Worm (Caenorhabditis elegans): ENCODE measurements around the gene Y105C5B.1413.

Y105C5B.1413 gene

DNA sequence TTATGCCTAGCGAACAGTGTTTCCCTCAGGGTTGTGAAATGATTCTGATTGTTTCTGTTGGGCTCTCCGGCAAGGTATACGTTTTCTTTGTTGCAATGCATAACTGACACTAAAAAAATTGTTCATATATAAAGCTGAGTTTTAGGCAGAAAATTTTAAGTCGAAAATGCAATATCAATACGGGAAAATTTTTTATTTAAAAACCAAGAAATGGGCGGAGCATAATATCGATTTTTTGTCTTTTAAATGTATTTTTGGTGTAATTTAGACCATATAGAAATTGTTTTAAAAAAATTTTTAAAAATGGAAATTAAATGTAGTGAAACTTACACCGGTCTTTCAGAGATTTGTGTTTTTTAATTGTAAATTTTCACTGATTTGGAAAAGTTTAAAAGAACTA is at the start of gene Y105C5B.1413:
Gene Y105C5B.1413 (minus strand): TSS at position 101 of the 400 bp plus-strand sequence.
- TF ChIP-seq dao-5 (tag; optimal IDR thresholded peaks at IDR 0.05), result no peak
- TF ChIP-seq him-1 (tag; optimal IDR thresholded peaks at IDR 0.05), result no peak
- no peak for TF ChIP-seq W03F9.2 (tag; optimal IDR thresholded peaks at IDR 0.05)

DNA sequence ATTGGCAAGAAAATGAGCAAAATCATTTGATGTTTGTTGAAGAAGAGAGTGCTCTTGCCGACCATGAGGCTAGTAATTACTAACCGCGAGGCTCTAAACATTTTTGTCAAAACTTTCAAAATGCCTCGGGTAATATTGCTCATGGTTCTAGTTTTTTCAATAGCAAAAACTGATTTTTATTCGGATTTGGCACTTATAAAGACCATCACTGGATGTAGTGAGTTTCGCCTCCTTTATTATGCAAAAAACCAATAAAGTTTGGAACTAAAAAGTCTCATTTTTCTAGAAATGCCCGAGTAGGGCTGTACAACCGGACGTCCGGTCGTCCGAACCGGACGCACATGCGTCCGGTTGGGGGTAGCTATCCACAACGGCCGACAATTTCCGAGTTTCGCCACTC is 48.6 kb upstream of the Y105C5B.1413 start, which contains the start of the genes hpa-1 and irld-39:
Gene hpa-1 (minus strand): TSS at position 101 of the 400 bp plus-strand sequence.
Gene irld-39 (plus strand): TSS at position 121 of the 400 bp plus-strand sequence.
- no peak for TF ChIP-seq dao-5 (tag; optimal IDR thresholded peaks at IDR 0.05)

DNA sequence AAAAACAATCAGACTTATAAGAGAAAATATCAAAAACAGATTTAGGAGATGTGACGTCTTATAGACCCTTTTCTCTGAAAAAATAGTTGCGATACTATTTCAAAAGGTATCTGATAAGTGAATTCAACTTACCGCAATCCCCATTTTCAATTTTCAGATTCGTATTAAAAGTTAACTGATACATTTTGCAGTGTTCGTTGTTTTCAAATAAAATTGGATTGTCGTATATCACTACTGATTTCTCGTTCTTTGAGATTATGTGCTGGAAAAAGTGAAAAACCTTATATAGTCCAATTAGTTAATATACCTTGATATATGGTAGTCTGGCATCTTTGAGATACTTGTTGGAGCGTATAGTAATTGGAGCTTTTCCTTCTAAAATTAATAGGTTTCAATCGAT is 46.0 kb upstream of the Y105C5B.1413 start:
- TF ChIP-seq W03F9.2 (tag; optimal IDR thresholded peaks at IDR 0.05), result no peak
- no peak for TF ChIP-seq him-1 (tag; optimal IDR thresholded peaks at IDR 0.05)
- no peak for TF ChIP-seq dao-5 (tag; optimal IDR thresholded peaks at IDR 0.05)

DNA sequence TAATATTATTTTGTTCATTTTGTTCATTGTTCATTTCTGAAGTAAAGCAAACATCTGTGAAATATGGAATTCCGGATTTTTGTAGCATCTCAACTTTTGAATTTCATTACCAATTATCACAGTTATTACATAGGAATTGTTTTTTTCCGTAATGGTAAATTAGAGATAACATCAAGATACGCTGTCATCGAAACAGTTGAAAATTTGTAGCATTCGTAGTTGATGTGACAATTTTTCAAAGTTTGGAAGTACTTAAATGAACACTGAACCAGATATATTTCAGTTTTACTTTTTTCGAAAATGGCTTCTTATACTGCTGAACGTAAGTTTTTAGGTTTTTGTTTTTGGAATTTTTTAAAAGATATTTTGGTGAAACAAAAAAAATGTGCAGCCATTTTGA is 41.3 kb upstream of the Y105C5B.1413 start, which contains the start of gene H25K10.4:
Gene H25K10.4 (plus strand): TSS at position 301 of the 400 bp plus-strand sequence.
- no peak for TF ChIP-seq W03F9.2 (tag; optimal IDR thresholded peaks at IDR 0.05)
- no peak for TF ChIP-seq him-1 (tag; optimal IDR thresholded peaks at IDR 0.05)

DNA sequence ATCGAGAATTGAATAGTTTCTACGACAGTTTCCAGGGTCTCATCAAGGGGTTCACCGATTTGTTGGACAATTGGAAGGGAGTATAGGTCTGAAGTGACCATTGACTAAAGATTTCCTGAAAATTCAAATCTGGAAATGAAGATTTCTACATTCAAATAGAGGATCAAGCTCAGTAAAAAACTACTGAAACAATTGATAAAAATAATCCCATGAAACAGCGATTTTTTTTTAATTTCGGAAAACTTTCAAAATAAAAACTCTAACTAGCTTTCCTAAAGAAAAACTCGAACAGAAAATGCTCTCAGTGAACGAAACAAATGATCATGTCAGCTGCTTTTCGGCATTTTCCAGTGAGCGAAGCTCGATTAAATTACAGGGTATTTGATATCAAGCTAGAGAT is 37.1 kb upstream of the Y105C5B.1413 start, which contains the start of gene srv-11:
Gene srv-11 (minus strand): TSS at position 101 of the 400 bp plus-strand sequence.
- TF ChIP-seq dao-5 (tag; optimal IDR thresholded peaks at IDR 0.05) (no peak), W03F9.2 (tag; optimal IDR thresholded peaks at IDR 0.05) (no peak), him-1 (tag; optimal IDR thresholded peaks at IDR 0.05) (no peak)

DNA sequence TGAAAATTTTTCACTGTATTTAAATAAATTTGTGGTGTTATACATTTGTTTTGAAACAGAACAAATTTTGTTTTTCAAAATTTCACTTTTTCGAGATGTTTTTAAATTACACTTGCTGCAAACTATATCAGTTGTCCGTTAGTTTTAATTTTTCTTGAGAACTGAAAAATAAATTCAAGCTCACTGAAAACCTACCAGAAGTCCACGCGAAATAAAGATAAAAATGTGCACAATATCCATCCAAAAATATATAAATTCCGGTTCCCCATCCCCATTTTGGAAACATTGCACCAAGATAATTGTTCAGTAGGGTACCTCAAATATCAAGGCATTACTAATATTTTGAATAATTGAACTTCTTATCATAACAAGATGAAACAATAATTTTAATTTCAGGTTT is 36.3 kb upstream of the Y105C5B.1413 start:
- TF ChIP-seq him-1 (tag; optimal IDR thresholded peaks at IDR 0.05), result no peak
- no peak for TF ChIP-seq W03F9.2 (tag; optimal IDR thresholded peaks at IDR 0.05)
- TF ChIP-seq dao-5 (tag; optimal IDR thresholded peaks at IDR 0.05), result no peak

DNA sequence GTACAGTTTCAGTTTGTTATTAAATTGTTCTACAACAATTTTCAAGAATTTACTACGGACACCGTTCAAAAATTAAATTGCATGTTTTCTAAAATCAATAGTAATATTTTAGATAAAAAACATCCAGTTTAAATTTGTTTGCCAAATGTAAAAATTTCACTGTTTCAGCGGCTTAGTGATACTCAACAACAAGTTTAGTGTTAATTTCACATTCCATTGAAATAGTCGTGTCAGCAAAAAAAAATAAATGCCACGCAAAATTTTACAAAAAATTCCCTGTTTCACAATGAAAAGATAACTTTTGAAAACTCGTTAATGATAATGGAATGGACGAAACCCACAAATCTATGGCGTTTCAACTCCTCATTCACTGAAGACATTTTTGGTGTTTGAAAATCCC is 31.7 kb upstream of the Y105C5B.1413 start:
- TF ChIP-seq W03F9.2 (tag; optimal IDR thresholded peaks at IDR 0.05) (no peak), him-1 (tag; optimal IDR thresholded peaks at IDR 0.05) (no peak), dao-5 (tag; optimal IDR thresholded peaks at IDR 0.05) (no peak)

DNA sequence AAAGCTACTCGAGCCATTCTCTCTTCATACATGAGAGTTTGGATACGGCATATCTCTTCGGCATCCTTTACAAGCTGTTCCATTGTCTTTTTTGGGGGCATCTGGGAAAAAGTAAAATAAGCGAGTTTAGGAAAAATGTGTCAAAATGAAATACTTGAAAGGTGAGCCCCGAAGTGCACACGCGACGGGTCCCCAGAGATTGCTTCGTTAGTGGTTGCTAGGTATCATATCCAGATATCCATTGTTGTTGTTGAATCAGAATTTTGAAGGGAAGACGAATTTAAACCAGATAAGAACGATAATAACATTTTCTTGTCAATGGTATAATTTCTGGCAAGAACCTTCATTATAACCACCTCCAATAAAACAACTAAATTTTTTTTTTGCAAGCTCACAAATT is 26.5 kb upstream of the Y105C5B.1413 start, which contains the start of gene H25K10.2:
Gene H25K10.2 (minus strand): TSS at position 101 of the 400 bp plus-strand sequence.
- no peak for TF ChIP-seq dao-5 (tag; optimal IDR thresholded peaks at IDR 0.05)
- TF ChIP-seq him-1 (tag; optimal IDR thresholded peaks at IDR 0.05), result no peak
- no peak for TF ChIP-seq W03F9.2 (tag; optimal IDR thresholded peaks at IDR 0.05)

DNA sequence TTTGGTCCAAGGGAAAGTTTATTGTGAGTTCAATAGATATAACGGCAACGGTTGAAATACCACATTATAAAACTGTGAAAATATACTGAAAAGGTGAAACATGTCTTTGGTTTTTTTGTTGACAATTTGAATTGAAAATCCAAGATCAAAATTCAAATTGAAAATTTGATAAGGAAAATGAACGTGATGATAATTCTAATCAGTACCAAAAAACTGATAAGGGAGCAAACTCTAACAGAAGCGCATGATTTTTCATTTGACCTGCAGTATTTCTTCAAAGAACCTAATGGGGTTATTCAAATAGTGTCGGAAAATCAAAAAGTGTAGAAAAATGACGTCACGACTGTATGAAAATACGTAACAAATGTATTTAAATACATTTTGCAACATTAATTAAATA is 19.0 kb upstream of the Y105C5B.1413 start:
- no peak for TF ChIP-seq dao-5 (tag; optimal IDR thresholded peaks at IDR 0.05)
- TF ChIP-seq W03F9.2 (tag; optimal IDR thresholded peaks at IDR 0.05), result no peak

DNA sequence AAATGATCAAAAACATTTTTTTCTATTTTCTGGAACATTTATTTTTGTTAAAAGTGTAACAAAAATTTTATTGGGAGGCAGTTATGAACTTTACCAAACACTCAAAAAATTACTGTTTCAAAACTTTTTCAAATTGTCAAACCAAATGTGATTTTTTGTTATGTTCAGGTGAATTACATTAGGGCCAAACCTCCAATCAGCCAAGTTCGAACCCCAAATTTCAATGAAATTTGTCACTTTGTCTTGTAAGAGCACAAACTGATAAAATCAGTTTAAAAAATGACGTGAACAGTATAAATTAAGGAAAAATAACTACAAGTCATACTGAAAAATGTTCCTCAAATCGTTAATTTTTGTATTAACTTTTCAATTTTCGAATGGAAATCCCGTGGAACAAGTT is 17.7 kb upstream of the Y105C5B.1413 start, which contains the start of gene H25K10.1:
Gene H25K10.1 (plus strand): TSS at position 301 of the 400 bp plus-strand sequence.
- TF ChIP-seq him-1 (tag; optimal IDR thresholded peaks at IDR 0.05) (no peak), dao-5 (tag; optimal IDR thresholded peaks at IDR 0.05) (no peak), W03F9.2 (tag; optimal IDR thresholded peaks at IDR 0.05) (no peak)

DNA sequence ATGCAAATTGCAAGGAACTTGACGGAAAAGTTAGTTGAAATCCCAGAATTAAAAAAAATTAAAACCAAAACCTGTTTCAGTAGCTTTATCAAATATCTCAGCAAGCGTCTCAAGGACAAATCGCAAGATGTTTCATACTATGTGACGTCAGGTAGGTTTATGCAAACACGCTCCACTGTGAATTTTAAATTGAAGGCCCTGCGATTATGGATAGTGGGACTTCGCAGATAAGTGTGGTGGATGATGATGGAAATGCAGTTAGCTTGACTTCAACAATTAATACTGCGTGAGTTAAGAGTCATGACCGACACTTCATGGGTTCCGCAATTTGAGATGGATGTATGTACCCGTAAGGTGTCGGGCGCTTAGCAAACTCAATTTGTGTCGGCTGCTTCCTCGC is 15.4 kb upstream of the Y105C5B.1413 start:
- TF ChIP-seq W03F9.2 (tag; optimal IDR thresholded peaks at IDR 0.05), result no peak
- TF ChIP-seq dao-5 (tag; optimal IDR thresholded peaks at IDR 0.05), result no peak
- no peak for TF ChIP-seq him-1 (tag; optimal IDR thresholded peaks at IDR 0.05)

DNA sequence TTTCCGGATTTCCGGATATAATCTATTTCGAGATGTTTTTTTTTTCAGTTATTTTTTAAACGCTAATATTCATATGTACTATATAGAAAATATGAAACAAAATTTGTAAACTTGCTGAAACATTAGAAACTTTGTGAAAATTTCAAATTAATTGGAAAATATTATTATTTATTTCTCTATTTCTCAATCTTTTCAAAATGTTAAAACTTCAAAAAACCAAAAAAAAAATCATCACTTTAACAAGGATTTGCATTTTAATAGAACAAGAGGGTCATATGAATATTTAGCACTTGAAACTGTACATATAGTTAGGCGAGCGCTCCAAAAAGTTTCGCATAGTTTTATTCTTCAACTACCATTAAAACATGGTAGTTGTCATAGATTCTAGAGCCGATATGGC is 12.3 kb upstream of the Y105C5B.1413 start, which contains the start of gene Y7A9A.1:
Gene Y7A9A.1 (plus strand): TSS at position 301 of the 400 bp plus-strand sequence.
- TF ChIP-seq him-1 (tag; optimal IDR thresholded peaks at IDR 0.05) (no peak), W03F9.2 (tag; optimal IDR thresholded peaks at IDR 0.05) (no peak), dao-5 (tag; optimal IDR thresholded peaks at IDR 0.05) (no peak)

DNA sequence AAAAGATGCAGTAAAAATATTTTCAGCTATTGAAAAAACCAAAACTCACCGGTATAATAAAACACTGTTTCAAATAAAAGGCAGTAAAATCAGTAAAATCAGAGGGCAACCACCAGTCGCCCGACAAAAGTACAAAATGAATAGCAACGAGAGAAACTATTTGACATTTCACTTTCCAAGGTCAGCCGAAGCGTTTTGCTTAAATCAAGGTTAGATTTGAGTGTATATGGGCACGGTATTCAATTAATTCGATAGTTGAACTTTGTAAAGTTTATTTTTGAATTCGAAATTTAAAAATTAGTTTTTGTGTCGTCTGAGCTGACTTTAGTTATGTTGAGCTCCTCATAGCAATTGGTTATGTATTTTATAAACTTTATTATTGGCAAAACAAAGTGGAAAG is 8.3 kb upstream of the Y105C5B.1413 start:
- TF ChIP-seq W03F9.2 (tag; optimal IDR thresholded peaks at IDR 0.05) (no peak), him-1 (tag; optimal IDR thresholded peaks at IDR 0.05) (no peak), dao-5 (tag; optimal IDR thresholded peaks at IDR 0.05) (no peak)

DNA sequence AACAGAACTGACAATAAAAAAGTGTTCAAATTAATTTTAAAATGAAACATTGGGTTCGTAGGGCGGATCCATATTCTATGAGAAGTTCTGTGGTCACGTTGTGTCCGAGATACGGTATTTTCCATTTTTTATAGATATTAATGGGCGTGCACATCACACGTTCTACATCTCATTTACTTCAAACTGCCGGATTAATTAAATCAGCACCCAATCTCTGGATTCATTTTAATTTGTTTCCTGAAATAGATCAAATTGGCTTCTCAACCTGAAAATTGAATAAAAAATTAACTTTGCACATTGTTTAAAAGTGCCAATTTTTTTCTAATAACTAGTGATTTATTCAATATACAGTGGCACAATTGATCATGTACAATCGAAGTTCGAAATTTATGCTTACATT is 7.2 kb upstream of the Y105C5B.1413 start:
- no peak for TF ChIP-seq dao-5 (tag; optimal IDR thresholded peaks at IDR 0.05)
- no peak for TF ChIP-seq him-1 (tag; optimal IDR thresholded peaks at IDR 0.05)
- no peak for TF ChIP-seq W03F9.2 (tag; optimal IDR thresholded peaks at IDR 0.05)

DNA sequence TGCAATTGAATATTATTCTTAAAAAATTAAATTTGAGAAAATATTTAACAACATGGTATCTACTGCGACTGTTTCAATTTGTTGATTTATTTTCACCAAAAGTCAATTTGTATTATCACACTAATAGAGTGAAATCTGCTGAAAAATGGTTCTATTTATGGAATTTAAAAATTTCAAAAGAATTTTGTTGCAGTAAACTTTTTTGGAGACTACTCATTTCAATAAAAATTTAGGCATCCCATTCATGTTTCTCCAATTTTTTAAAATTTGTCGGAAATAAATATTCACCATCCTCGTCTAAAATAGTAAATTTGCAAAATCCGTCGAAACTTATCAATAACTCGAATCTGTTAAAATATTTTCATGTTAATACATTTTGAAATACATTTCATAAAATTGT is 1.6 kb upstream of the Y105C5B.1413 start:
- no peak for TF ChIP-seq W03F9.2 (tag; optimal IDR thresholded peaks at IDR 0.05)
- no peak for TF ChIP-seq him-1 (tag; optimal IDR thresholded peaks at IDR 0.05)

All from whole organism, L4/young adult.